Worm (Caenorhabditis elegans): ENCODE data around the gene F52H2.1.

DNA sequence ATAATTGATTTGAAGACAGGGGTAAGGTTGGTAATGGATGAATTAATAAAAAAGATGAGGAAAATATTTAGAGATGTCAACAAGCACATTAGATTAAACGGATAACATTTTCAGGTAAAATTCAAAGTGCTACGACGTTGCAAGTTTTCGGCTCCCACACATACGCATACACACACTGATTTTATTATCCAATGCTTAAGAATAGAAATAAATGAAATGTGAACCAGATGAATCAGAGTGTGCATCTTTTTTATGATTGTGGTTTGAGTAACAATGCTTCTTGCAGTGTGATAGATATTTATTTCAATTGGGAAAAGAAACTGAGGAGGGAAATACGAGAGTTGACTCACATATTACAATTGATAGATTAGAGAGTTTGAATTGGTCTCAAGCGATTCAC is 34.2 kb upstream of the F52H2.1 start:
- TF ChIP-seq F49E8.2 (tag; optimal IDR thresholded peaks at IDR 0.05; ENCODE audit: insufficient read depth) (no peak), F22D6.2 (tag; optimal IDR thresholded peaks at IDR 0.05) (no peak), ztf-26 (tag; optimal IDR thresholded peaks at IDR 0.05) (no peak), ama-1 (optimal IDR thresholded peaks at IDR 0.05) (no peak), ama-1 (GFP tag; optimal IDR thresholded peaks at IDR 0.05) (no peak), B0035.1 (tag; optimal IDR thresholded peaks at IDR 0.05) (no peak), pha-4 (tag; optimal IDR thresholded peaks at IDR 0.05) (no peak), nhr-27 (tag; optimal IDR thresholded peaks at IDR 0.05) (no peak), nfya-2 (GFP tag; IDR thresholded peaks at IDR 0.05) (no peak), B0261.1 (tag; optimal IDR thresholded peaks at IDR 0.05) (no peak), T07F8.4 (tag; optimal IDR thresholded peaks at IDR 0.05) (no peak), let-526 (GFP tag; IDR thresholded peaks at IDR 0.05) (no peak), sea-2 (GFP tag; IDR thresholded peaks at IDR 0.05) (no peak), nfya-1 (tag; optimal IDR thresholded peaks at IDR 0.05; ENCODE audit: borderline replicate concordance, insufficient read depth) (no peak), Y56A3A.18 (GFP tag; IDR thresholded peaks at IDR 0.05) (no peak)
